Worm (Caenorhabditis elegans) whole organism, late embryonic: ENCODE measurements around the gene AC3.5.

Experiments
- F13H6.1 ChIP-seq: sonication (generic microtip); optimal IDR thresholded peaks from 2 replicates; lab custom pipeline; 2016; ENCODE audit warnings: missing genetic modification characterization, missing compliant biosample characterization
- K09A11.1 ChIP-seq: sonication (generic microtip); optimal IDR thresholded peaks from 2 replicates; lab custom pipeline; 2017; ENCODE audit warnings: antibody characterized with exemption, mild to moderate bottlenecking, missing genetic modification characterization, missing compliant biosample characterization; ENCODE audit not compliant: insufficient read depth
- T23F11.4 ChIP-seq: fragments of 200-800 bp; sonication (Bioruptor generic); optimal IDR thresholded peaks from 2 replicates; lab custom pipeline; 2018; ENCODE audit warnings: mild to moderate bottlenecking, missing genetic modification characterization, missing compliant biosample characterization
- Y22D7AL.16 ChIP-seq: sonication (generic microtip); optimal IDR thresholded peaks from 2 replicates; lab custom pipeline; 2016; ENCODE audit warnings: missing genetic modification characterization, missing compliant biosample characterization
- ahr-1 ChIP-seq: sonication (generic microtip); optimal IDR thresholded peaks from 2 replicates; lab custom pipeline; 2016; ENCODE audit warnings: missing genetic modification characterization, missing compliant biosample characterization
- ama-1 ChIP-seq: fragments of 150-350 bp; optimal IDR thresholded peaks from 2 replicates; lab custom pipeline; 2014
- ceh-14 ChIP-seq: sonication (generic microtip); optimal IDR thresholded peaks from 2 replicates; lab custom pipeline; 2016; ENCODE audit warnings: missing genotype, missing genetic modification characterization, missing compliant biosample characterization
- ceh-19 ChIP-seq: fragments of 200-800 bp; sonication (Bioruptor generic); optimal IDR thresholded peaks from 2 replicates; lab custom pipeline; 2018; ENCODE audit warnings: mild to moderate bottlenecking, missing genetic modification characterization, missing compliant biosample characterization
- ceh-30 ChIP-seq: fragments of 150-350 bp; optimal IDR thresholded peaks from 2 replicates; lab custom pipeline; 2014; ENCODE audit warnings: missing biosample characterization, missing genetic modification characterization
- ceh-31 ChIP-seq: sonication (generic microtip); optimal IDR thresholded peaks from 2 replicates; lab custom pipeline; 2016; ENCODE audit warnings: missing genetic modification characterization, missing compliant biosample characterization
- ceh-34 ChIP-seq: sonication (generic microtip); optimal IDR thresholded peaks from 2 replicates; lab custom pipeline; 2016; ENCODE audit warnings: mild to moderate bottlenecking, missing genetic modification characterization, missing compliant biosample characterization
- ceh-45 ChIP-seq: fragments of 200-800 bp; sonication (Bioruptor generic); IDR thresholded peaks from 2 replicates; pipeline ENCODE4 v1.3.6; 2022; ENCODE audit warnings: missing genetic modification reagents, missing genetic modification characterization, missing compliant biosample characterization
- ceh-48 ChIP-seq: sonication (generic microtip); optimal IDR thresholded peaks from 2 replicates; lab custom pipeline; 2016; ENCODE audit warnings: missing genetic modification characterization, inconsistent platforms, missing compliant biosample characterization
- dmd-4 ChIP-seq: sonication (generic microtip); optimal IDR thresholded peaks from 2 replicates; lab custom pipeline; 2016; ENCODE audit warnings: borderline replicate concordance, missing genetic modification characterization, missing compliant biosample characterization
- dve-1 ChIP-seq: sonication (generic microtip); optimal IDR thresholded peaks from 2 replicates; lab custom pipeline; 2017; ENCODE audit warnings: antibody characterized with exemption, mild to moderate bottlenecking, missing genetic modification characterization, missing compliant biosample characterization
- elt-4 ChIP-seq: sonication (generic microtip); optimal IDR thresholded peaks from 2 replicates; lab custom pipeline; 2016; ENCODE audit warnings: missing genetic modification characterization, missing compliant biosample characterization
- fax-1 ChIP-seq: sonication (generic microtip); optimal IDR thresholded peaks from 2 replicates; lab custom pipeline; 2016; ENCODE audit warnings: missing genotype, missing genetic modification characterization, missing compliant biosample characterization
- fkh-10 ChIP-seq: fragments of 150-350 bp; optimal IDR thresholded peaks from 2 replicates; lab custom pipeline; 2014; ENCODE audit warnings: missing biosample characterization, missing genetic modification reagents, missing genetic modification characterization
- fkh-6 ChIP-seq: sonication (generic microtip); optimal IDR thresholded peaks from 2 replicates; lab custom pipeline; 2016; ENCODE audit warnings: missing genetic modification characterization, missing compliant biosample characterization
- gmeb-2 ChIP-seq: sonication (generic microtip); optimal IDR thresholded peaks from 2 replicates; lab custom pipeline; 2016; ENCODE audit warnings: missing genetic modification characterization, inconsistent platforms, missing compliant biosample characterization
- hlh-13 ChIP-seq: fragments of 200-800 bp; sonication (Bioruptor generic); optimal IDR thresholded peaks from 2 replicates; lab custom pipeline; 2018; ENCODE audit warnings: mild to moderate bottlenecking, missing genetic modification characterization, missing compliant biosample characterization
- hlh-15 ChIP-seq: sonication (generic microtip); optimal IDR thresholded peaks from 2 replicates; lab custom pipeline; 2016; ENCODE audit warnings: missing genetic modification characterization, missing compliant biosample characterization
- hlh-30 ChIP-seq: sonication (generic microtip); optimal IDR thresholded peaks from 2 replicates; lab custom pipeline; 2017; ENCODE audit warnings: antibody characterized with exemption, missing genetic modification characterization, missing compliant biosample characterization; ENCODE audit not compliant: insufficient read depth
- hlh-8 ChIP-seq: sonication (generic microtip); optimal IDR thresholded peaks from 2 replicates; lab custom pipeline; 2016; ENCODE audit warnings: missing genotype, missing genetic modification characterization, missing compliant biosample characterization
- lin-11 ChIP-seq: fragments of 200-800 bp; sonication (Bioruptor generic); optimal IDR thresholded peaks from 2 replicates; lab custom pipeline; 2018; ENCODE audit warnings: mild to moderate bottlenecking, missing genetic modification characterization, missing compliant biosample characterization
- nfya-1 ChIP-seq: sonication (generic microtip); optimal IDR thresholded peaks from 2 replicates; lab custom pipeline; 2017; ENCODE audit warnings: missing genetic modification characterization, mild to moderate bottlenecking, missing compliant biosample characterization, antibody characterized with exemption, moderate library complexity
- nhr-232 ChIP-seq: sonication (generic microtip); optimal IDR thresholded peaks from 2 replicates; lab custom pipeline; 2016; ENCODE audit warnings: missing genetic modification characterization, missing compliant biosample characterization
- odd-2 ChIP-seq: sonication (generic microtip); optimal IDR thresholded peaks from 2 replicates; lab custom pipeline; 2017; ENCODE audit warnings: antibody characterized with exemption, mild to moderate bottlenecking, missing genetic modification characterization, missing compliant biosample characterization
- pag-3 ChIP-seq: sonication (generic microtip); optimal IDR thresholded peaks from 2 replicates; lab custom pipeline; 2016; ENCODE audit warnings: missing compliant biosample characterization, missing genetic modification characterization, borderline replicate concordance
- pat-9 ChIP-seq: fragments of 200-800 bp; sonication (Bioruptor generic); optimal IDR thresholded peaks from 2 replicates; lab custom pipeline; 2018; ENCODE audit warnings: mild to moderate bottlenecking, missing genetic modification characterization, moderate library complexity, missing compliant biosample characterization
- pax-1 ChIP-seq: fragments of 150-350 bp; optimal IDR thresholded peaks from 2 replicates; lab custom pipeline; 2014; ENCODE audit warnings: missing biosample characterization, missing genetic modification characterization
- pha-4 ChIP-seq: fragments of 150-350 bp; optimal IDR thresholded peaks from 2 replicates; lab custom pipeline; 2018; ENCODE audit warnings: missing biosample characterization, missing genetic modification reagents, missing genetic modification characterization
- pqm-1 ChIP-seq: sonication (generic microtip); optimal IDR thresholded peaks from 2 replicates; lab custom pipeline; 2016; ENCODE audit warnings: missing genetic modification characterization, missing compliant biosample characterization
- pros-1 ChIP-seq: fragments of 150-350 bp; optimal IDR thresholded peaks from 2 replicates; lab custom pipeline; 2014; ENCODE audit warnings: missing biosample characterization, missing genetic modification reagents, missing genetic modification characterization
- ref-2 ChIP-seq: sonication (generic microtip); optimal IDR thresholded peaks from 2 replicates; lab custom pipeline; 2016; ENCODE audit warnings: missing genetic modification characterization, missing compliant biosample characterization
- sox-4 ChIP-seq: sonication (generic microtip); optimal IDR thresholded peaks from 2 replicates; lab custom pipeline; 2017; ENCODE audit warnings: mild to moderate bottlenecking, missing genetic modification characterization, inconsistent platforms, missing compliant biosample characterization
- tbx-2 ChIP-seq: sonication (generic microtip); optimal IDR thresholded peaks from 2 replicates; lab custom pipeline; 2016; ENCODE audit warnings: missing genetic modification characterization, missing compliant biosample characterization
- unc-3 ChIP-seq, 2 experiments: fragments of 200-800 bp in 1 of 2; sonication (Bioruptor generic) in 1 of 2; sonication (generic microtip) in 1 of 2; conservative IDR thresholded peaks in 1 of 2; optimal IDR thresholded peaks in 1 of 2; 2 replicates each; pipeline versions ENCODE4 v1.3.6 to Lab custom; 2016 to 2022; ENCODE audit warnings: missing compliant biosample characterization in 2 of 2, missing genetic modification characterization in 2 of 2, missing genetic modification reagents in 1 of 2
- ztf-16 ChIP-seq: sonication (generic microtip); optimal IDR thresholded peaks from 2 replicates; lab custom pipeline; 2017; ENCODE audit warnings: missing genetic modification characterization, missing compliant biosample characterization

The AC3.5 gene

DNA sequence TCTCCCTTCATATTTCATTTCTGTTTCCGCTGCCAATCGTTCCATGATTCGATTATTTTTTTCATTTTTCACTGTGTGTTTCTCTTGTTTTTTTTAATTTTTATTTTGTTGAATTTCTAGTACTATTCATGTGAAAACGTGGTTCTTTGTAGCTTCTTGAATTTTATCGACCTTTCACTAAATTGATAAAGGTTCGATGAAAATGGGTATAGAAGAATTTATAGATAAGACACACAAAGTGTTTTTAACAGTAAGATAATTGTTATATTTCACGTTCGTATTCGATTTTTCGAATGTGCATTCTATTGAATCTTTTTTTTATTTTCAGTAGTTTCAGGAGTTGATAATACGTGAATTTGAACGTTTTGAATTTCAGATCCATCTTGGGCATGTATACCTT, 16.4 kb upstream of the AC3.5 start, which contains the start of gene ugt-49 (continued):
- TF ChIP-seq T23F11.4 (GFP tag; lab: Kevin White, UChicago), result no peak

DNA sequence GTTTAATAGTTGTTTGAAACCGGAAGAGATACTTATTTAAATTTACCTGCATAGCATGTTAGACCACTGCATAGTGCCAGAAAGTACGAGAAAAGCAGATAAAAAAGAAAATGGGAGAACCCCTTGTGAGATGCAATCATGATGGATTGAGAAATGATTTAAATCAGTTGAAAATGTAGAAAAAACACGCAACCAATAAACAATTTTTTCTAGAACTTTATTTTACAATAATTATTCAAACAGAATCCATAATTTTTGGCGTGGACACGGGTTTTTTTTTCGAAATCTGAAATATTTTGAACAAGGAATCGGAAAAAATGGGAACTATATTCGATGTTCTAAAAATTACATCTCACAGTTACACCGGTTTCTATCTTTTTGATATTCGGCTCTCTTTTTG, 9.0 kb upstream of the AC3.5 start, which contains the start of gene AC3.12:
Gene AC3.12, minus strand, starts transcription at position 101 of the 400 bp plus-strand sequence.
- no peak for TF ChIP-seq F13H6.1 (tag; lab: Kevin White, UChicago)
- TF ChIP-seq K09A11.1, result no peak
- no peak for TF ChIP-seq elt-4 (tag; lab: Kevin White, UChicago)
- no peak for TF ChIP-seq ahr-1 (tag; lab: Kevin White, UChicago)
- TF ChIP-seq ceh-31 (tag; lab: Kevin White, UChicago), result no peak
- no peak for TF ChIP-seq ztf-16
- no peak for TF ChIP-seq ama-1 (lab: Kevin White, UChicago)
- no peak for TF ChIP-seq nhr-232 (tag; lab: Kevin White, UChicago)
- TF ChIP-seq pros-1 (tag; lab: Kevin White, UChicago), result no peak
- no peak for TF ChIP-seq hlh-13 (GFP tag; lab: Kevin White, UChicago)
- TF ChIP-seq gmeb-2 (tag; lab: Kevin White, UChicago), result no peak
- no peak for TF ChIP-seq Y22D7AL.16
- no peak for TF ChIP-seq ceh-34 (tag; lab: Kevin White, UChicago)
- no peak for TF ChIP-seq pax-1 (tag; lab: Kevin White, UChicago)
- TF ChIP-seq ceh-45 (GFP tag; lab: Robert Waterston, UW), result no peak
- TF ChIP-seq, all 69 proteins: peak for 0

DNA sequence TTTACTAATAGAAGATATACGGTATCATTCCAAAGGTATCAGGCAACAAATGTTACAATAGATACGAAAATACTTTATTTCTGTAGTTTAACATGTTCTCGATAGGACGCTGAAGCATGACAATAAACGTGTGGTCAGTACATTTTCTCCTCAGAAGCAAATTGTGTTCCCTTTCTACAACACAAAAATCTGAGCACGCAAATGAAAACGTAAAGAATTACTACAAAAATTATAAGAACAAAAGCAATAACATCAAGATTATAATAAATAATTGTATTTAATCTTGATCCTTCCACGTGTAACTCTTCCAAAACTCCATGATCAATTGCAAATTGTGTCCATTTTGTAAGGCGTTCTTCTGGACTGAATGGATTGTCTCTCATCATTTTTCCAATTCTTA, 8.6 kb upstream of the AC3.5 start:
- TF ChIP-seq ceh-31 (tag; lab: Kevin White, UChicago), result no peak
- no peak for TF ChIP-seq ceh-30 (tag; lab: Kevin White, UChicago)
- TF ChIP-seq pag-3 (tag; lab: Kevin White, UChicago), result no peak
- TF ChIP-seq elt-4 (tag; lab: Kevin White, UChicago), result no peak
- TF ChIP-seq dmd-4 (tag; lab: Kevin White, UChicago), result no peak
- no peak for TF ChIP-seq lin-11 (tag; lab: Kevin White, UChicago)
- no peak for TF ChIP-seq tbx-2 (tag; lab: Kevin White, UChicago)
- TF ChIP-seq pqm-1 (tag; lab: Kevin White, UChicago), result no peak
- no peak for TF ChIP-seq gmeb-2 (tag; lab: Kevin White, UChicago)
- TF ChIP-seq fax-1 (tag; lab: Kevin White, UChicago), result no peak
- TF ChIP-seq, all 69 proteins: peak for 0

DNA sequence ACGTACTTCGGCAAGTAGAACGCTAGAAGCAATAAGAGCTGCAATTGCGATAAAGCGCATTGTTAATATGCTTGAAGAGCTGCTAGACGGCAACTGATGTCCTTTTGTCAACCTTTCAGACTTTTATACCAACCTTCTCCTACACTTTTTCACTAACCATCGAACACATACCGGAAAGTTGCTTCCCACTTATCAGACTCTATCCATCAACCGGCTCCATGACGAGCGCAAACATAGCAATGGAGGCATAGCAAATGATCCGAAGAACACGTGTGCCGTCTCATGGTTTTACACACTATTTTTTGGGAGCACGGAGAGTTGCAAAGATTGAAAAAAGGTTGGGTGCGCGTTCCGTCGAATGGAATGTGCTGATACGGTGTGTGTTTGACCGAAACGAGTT, 6.6 kb upstream of the AC3.5 start, which contains the start of gene abu-1:
Gene abu-1, minus strand, starts transcription at position 101 of the 400 bp plus-strand sequence.
- TF ChIP-seq sox-4 (no peak), ceh-14 (no peak), ceh-48 (tag; lab: Kevin White, UChicago) (no peak), F13H6.1 (tag; lab: Kevin White, UChicago) (no peak), unc-3 (GFP tag; conservative IDR thresholded peaks at IDR 0.05; lab: Robert Waterston, UW) (no peak), unc-3 (tag; optimal IDR thresholded peaks at IDR 0.05; lab: Kevin White, UChicago) (no peak), ceh-19 (GFP tag; lab: Kevin White, UChicago) (no peak), fkh-6 (no peak), Y22D7AL.16 (no peak), hlh-8 (tag; lab: Kevin White, UChicago) (no peak), ref-2 (no peak), fkh-10 (GFP tag; lab: Kevin White, UChicago) (no peak)

DNA sequence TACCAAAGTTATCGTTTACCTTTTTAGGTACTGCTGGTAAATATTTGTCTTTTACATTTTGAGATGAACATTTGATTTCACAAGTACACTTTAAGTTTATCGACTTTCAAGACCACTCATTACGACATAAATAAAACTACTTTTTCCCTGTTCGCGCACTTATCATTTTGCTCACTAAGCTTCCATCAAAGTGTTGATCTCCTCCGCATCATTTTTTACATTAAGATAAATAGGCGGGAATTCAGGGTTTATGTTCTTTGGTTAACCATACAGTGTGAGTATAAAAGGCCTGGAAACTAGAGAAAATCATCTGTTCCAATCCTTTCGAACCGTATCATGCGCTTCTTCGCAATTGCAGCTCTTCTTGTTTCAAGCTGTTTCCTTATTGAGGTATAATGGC, 6.2 kb upstream of the AC3.5 start, which contains the start of gene pqn-2:
Gene pqn-2, plus strand, starts transcription at position 301 of the 400 bp plus-strand sequence.
- TF ChIP-seq pat-9 (tag; lab: Kevin White, UChicago), result no peak
- TF ChIP-seq hlh-30 (tag; lab: Kevin White, UChicago), result no peak
- TF ChIP-seq ceh-14, result no peak
- no peak for TF ChIP-seq dmd-4 (tag; lab: Kevin White, UChicago)
- TF ChIP-seq odd-2 (tag; lab: Kevin White, UChicago), result no peak
- TF ChIP-seq dve-1 (tag; lab: Kevin White, UChicago), result no peak
- no peak for TF ChIP-seq ceh-45 (GFP tag; lab: Robert Waterston, UW)
- TF ChIP-seq nfya-1 (tag; lab: Kevin White, UChicago), result no peak
- no peak for TF ChIP-seq hlh-15
- no peak for TF ChIP-seq pha-4 (tag; lab: Kevin White, UChicago)
- no peak for TF ChIP-seq ceh-34 (tag; lab: Kevin White, UChicago)
